Worm (Caenorhabditis elegans) whole organism, early embryonic: Measurements from ENCODE around the gene nhr-88.

Source experiments
- B0310.2 ChIP-seq: sonication (generic microtip); optimal IDR thresholded peaks from 2 replicates; lab custom pipeline; 2016; ENCODE audit warnings: mild to moderate bottlenecking, missing genetic modification characterization, missing compliant biosample characterization
- F13C5.2 ChIP-seq: sonication (generic microtip); optimal IDR thresholded peaks from 2 replicates; lab custom pipeline; 2017; ENCODE audit warnings: mild to moderate bottlenecking, missing genetic modification characterization, inconsistent platforms, missing compliant biosample characterization
- ama-1 ChIP-seq: fragments of 150-350 bp; optimal IDR thresholded peaks from 2 replicates; lab custom pipeline; 2014
- ceh-36 ChIP-seq: sonication (generic microtip); optimal IDR thresholded peaks from 2 replicates; lab custom pipeline; 2016; ENCODE audit warnings: missing genetic modification characterization, inconsistent platforms, missing compliant biosample characterization
- ets-7 ChIP-seq: sonication (generic microtip); optimal IDR thresholded peaks from 2 replicates; lab custom pipeline; 2016; ENCODE audit warnings: missing genotype, missing genetic modification characterization, missing compliant biosample characterization
- flt-1 ChIP-seq: fragments of 200-800 bp; sonication (Bioruptor generic); IDR thresholded peaks from 2 replicates; pipeline ENCODE4 v1.3.6; 2022; ENCODE audit warnings: missing genetic modification characterization, missing compliant biosample characterization
- hmbx-1 ChIP-seq: sonication (generic microtip); optimal IDR thresholded peaks from 2 replicates; lab custom pipeline; 2016; ENCODE audit warnings: mild to moderate bottlenecking, missing genetic modification characterization, missing compliant biosample characterization
- hmg-4 ChIP-seq: fragments of 200-800 bp; sonication (Bioruptor generic); optimal IDR thresholded peaks from 2 replicates; lab custom pipeline; 2018; ENCODE audit warnings: mild to moderate bottlenecking, missing genetic modification characterization, missing compliant biosample characterization
- hnd-1 ChIP-seq: sonication (generic microtip); optimal IDR thresholded peaks from 2 replicates; lab custom pipeline; 2016; ENCODE audit warnings: missing genetic modification characterization, missing compliant biosample characterization
- pes-1 ChIP-seq: fragments of 200-800 bp; sonication (Bioruptor generic); IDR thresholded peaks from 2 replicates; pipeline ENCODE4 v1.3.6; 2022; ENCODE audit warnings: missing genetic modification reagents, missing genetic modification characterization, missing compliant biosample characterization
- scrt-1 ChIP-seq: fragments of 200-800 bp; sonication (Bioruptor generic); IDR thresholded peaks from 2 replicates; pipeline ENCODE4 v1.3.6; 2022; ENCODE audit warnings: missing genetic modification characterization, missing compliant biosample characterization
- tbx-11 ChIP-seq: fragments of 200-800 bp; sonication (Bioruptor generic); IDR thresholded peaks from 2 replicates; pipeline ENCODE4 v1.3.6; 2022; ENCODE audit warnings: missing genetic modification characterization, missing compliant biosample characterization
- tbx-37 ChIP-seq: fragments of 200-800 bp; sonication (Bioruptor generic); conservative IDR thresholded peaks from 2 replicates; pipeline ENCODE4 v1.3.6; 2022; ENCODE audit warnings: missing genetic modification reagents, missing genetic modification characterization, missing compliant biosample characterization
- tra-4 ChIP-seq: sonication (generic microtip); optimal IDR thresholded peaks from 2 replicates; lab custom pipeline; 2017; ENCODE audit warnings: missing genetic modification characterization, missing compliant biosample characterization

DNA sequence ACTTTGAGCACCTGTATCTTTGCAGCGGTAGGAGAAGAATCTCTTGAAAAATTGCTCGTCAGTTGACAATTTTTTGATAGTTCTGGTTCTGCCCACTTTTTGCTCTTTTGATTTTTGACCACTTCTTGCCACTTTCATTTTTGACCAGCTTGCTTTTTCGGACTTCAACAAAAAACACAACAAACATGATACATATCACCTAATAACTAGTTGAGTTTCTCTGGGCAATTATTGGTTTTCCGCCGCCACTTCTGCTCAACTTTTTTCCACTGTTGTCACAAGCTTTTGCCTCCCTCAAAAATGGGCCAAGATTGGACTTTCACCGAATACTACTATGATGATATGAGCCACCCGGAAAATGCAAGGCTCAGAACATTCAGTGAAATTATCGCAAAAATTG lies 18.1 kb upstream of the nhr-88 start, which contains the start of gene srw-60:
- no peak for TF ChIP-seq B0310.2 (tag; lab: Kevin White, UChicago)
- no peak for TF ChIP-seq scrt-1
- TF ChIP-seq tbx-11 (GFP tag; lab: Robert Waterston, UW), result no peak
- TF ChIP-seq ets-7 (tag; lab: Kevin White, UChicago), result no peak
- no peak for TF ChIP-seq F13C5.2 (tag; lab: Kevin White, UChicago)
- TF ChIP-seq ama-1 (lab: Kevin White, UChicago), result no peak
- no peak for TF ChIP-seq tra-4 (tag; lab: Kevin White, UChicago)
- no peak for TF ChIP-seq hmg-4
- no peak for TF ChIP-seq hmbx-1 (tag; lab: Kevin White, UChicago)
- TF ChIP-seq flt-1 (GFP tag; lab: Robert Waterston, UW), result no peak
- TF ChIP-seq hnd-1 (tag; lab: Kevin White, UChicago), result no peak
- TF ChIP-seq tbx-37 (GFP tag; lab: Robert Waterston, UW), result no peak
- TF ChIP-seq ceh-36 (tag; lab: Kevin White, UChicago), result no peak
- TF ChIP-seq pes-1, result no peak
